Fruit fly (Drosophila melanogaster) whole organism, pupa: ENCODE results near the gene CG4617.

Source experiments
- CG10348 ChIP-seq: fragments of 200-800 bp; sonication (Bioruptor generic); IDR thresholded peaks from 2 replicates; pipeline ENCODE4 v1.3.6; 2022; ENCODE audit warnings: missing biosample characterization, missing genetic modification characterization
- CG12605 ChIP-seq: fragments of 200-800 bp; sonication (Bioruptor generic); IDR thresholded peaks from 2 replicates; pipeline ENCODE4 v1.3.6; 2022; ENCODE audit warnings: missing biosample characterization, missing genetic modification characterization
- CG13204 ChIP-seq: fragments of 200-800 bp; sonication (Bioruptor generic); optimal IDR thresholded peaks from 2 replicates; lab custom pipeline; 2018; ENCODE audit warnings: missing biosample characterization, mild to moderate bottlenecking, missing genetic modification characterization, moderate library complexity
- CG14655 ChIP-seq: fragments of 200-800 bp; sonication (Bioruptor generic); optimal IDR thresholded peaks from 3 replicates; lab custom pipeline; 2017; ENCODE audit warnings: mild to moderate bottlenecking, missing biosample characterization, missing genetic modification reagents, missing genetic modification characterization
- CG15710 ChIP-seq: fragments of 200-800 bp; sonication (Bioruptor generic); optimal IDR thresholded peaks from 2 replicates; lab custom pipeline; 2018; ENCODE audit warnings: missing biosample characterization, mild to moderate bottlenecking, missing genetic modification characterization, moderate library complexity
- CG17806 ChIP-seq: fragments of 200-800 bp; sonication (Bioruptor generic); optimal IDR thresholded peaks from 2 replicates; lab custom pipeline; 2018; ENCODE audit warnings: missing biosample characterization, mild to moderate bottlenecking, missing genetic modification characterization, moderate library complexity
- CG32121 ChIP-seq: fragments of 200-800 bp; sonication (Bioruptor generic); IDR thresholded peaks from 2 replicates; pipeline ENCODE4 v1.3.6; 2022; ENCODE audit warnings: missing biosample characterization, missing genetic modification characterization
- CG34367 ChIP-seq: fragments of 200-800 bp; sonication (Bioruptor generic); optimal IDR thresholded peaks from 2 replicates; lab custom pipeline; 2018; ENCODE audit warnings: missing biosample characterization, mild to moderate bottlenecking, missing genetic modification characterization
- CG4496 ChIP-seq: fragments of 200-800 bp; sonication (Bioruptor generic); IDR thresholded peaks from 3 replicates; pipeline ENCODE4 v1.3.6; 2022; ENCODE audit warnings: missing biosample characterization, missing genetic modification characterization
- CG8159 ChIP-seq: fragments of 200-800 bp; sonication (Bioruptor generic); optimal IDR thresholded peaks from 3 replicates; lab custom pipeline; 2018; ENCODE audit warnings: missing biosample characterization, mild to moderate bottlenecking, missing genetic modification characterization, moderate library complexity
- CG8301 ChIP-seq: fragments of 200-800 bp; sonication (Bioruptor generic); optimal IDR thresholded peaks from 2 replicates; lab custom pipeline; 2018; ENCODE audit warnings: missing biosample characterization, mild to moderate bottlenecking, missing genetic modification characterization
- CG9948 ChIP-seq: fragments of 200-800 bp; sonication (Bioruptor generic); optimal IDR thresholded peaks from 2 replicates; lab custom pipeline; 2018; ENCODE audit warnings: missing biosample characterization, mild to moderate bottlenecking, missing genetic modification characterization, moderate library complexity
- D1 ChIP-seq: fragments of 200-800 bp; sonication (Bioruptor generic); optimal IDR thresholded peaks from 2 replicates; lab custom pipeline; 2018; ENCODE audit warnings: missing biosample characterization, mild to moderate bottlenecking, missing genetic modification characterization, moderate library complexity
- EcR ChIP-seq: fragments of 200-800 bp; sonication (Bioruptor generic); optimal IDR thresholded peaks from 3 replicates; lab custom pipeline; 2019; ENCODE audit warnings: missing biosample characterization, missing genetic modification characterization, mild to moderate bottlenecking, moderate library complexity, missing genetic modification reagents
- Ets98B ChIP-seq: fragments of 200-800 bp; sonication (Bioruptor generic); IDR thresholded peaks from 2 replicates; pipeline ENCODE4 v1.3.6; 2022; ENCODE audit warnings: missing biosample characterization, missing genetic modification characterization
- Pif1A ChIP-seq: fragments of 200-800 bp; sonication (Bioruptor generic); optimal IDR thresholded peaks from 3 replicates; lab custom pipeline; 2016; ENCODE audit warnings: missing biosample characterization, missing genetic modification characterization
- Pif1B ChIP-seq: fragments of 200-800 bp; sonication (Bioruptor generic); optimal IDR thresholded peaks from 3 replicates; lab custom pipeline; 2016; ENCODE audit warnings: missing biosample characterization, missing genetic modification characterization
- Snoo ChIP-seq: fragments of 200-800 bp; sonication (Bioruptor generic); optimal IDR thresholded peaks from 3 replicates; lab custom pipeline; 2017; ENCODE audit warnings: missing biosample characterization, mild to moderate bottlenecking, missing genetic modification characterization, inconsistent platforms
- fd96Ca ChIP-seq: fragments of 200-800 bp; sonication (Bioruptor generic); IDR thresholded peaks from 3 replicates; pipeline ENCODE4 v1.3.6; 2022; ENCODE audit warnings: missing biosample characterization, missing genetic modification characterization
- gl ChIP-seq: fragments of 200-800 bp; sonication (Bioruptor generic); optimal IDR thresholded peaks from 2 replicates; lab custom pipeline; 2018; ENCODE audit warnings: missing biosample characterization, mild to moderate bottlenecking, missing genetic modification characterization
- rn ChIP-seq: fragments of 200-800 bp; sonication (Bioruptor generic); IDR thresholded peaks from 2 replicates; pipeline ENCODE4 v1.3.6; 2022; ENCODE audit warnings: missing biosample characterization, missing genetic modification characterization

The CG4617 gene

DNA sequence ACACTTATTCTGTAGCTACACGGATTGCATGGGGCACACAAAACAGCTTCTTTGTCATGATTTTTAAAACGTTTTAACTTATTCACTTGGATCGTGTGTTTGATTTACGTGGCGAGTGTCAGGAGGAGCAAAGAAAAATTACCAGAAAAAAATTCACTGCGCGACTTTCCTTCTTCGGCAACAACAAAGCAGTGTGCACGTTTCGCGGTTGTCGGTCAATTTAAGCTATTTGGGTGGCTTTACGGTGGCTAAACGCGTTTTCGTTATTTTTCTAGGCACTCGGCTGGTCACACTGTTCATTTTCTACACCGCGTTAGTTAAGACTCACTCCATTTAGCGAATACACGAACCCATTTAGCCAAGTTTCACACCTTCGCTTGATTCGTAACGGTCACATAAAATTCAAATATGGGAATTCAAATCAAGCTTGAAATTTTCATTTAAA is 6.4 kb downstream of the CG4617 start, which contains the start of gene Sxl:
TSS of gene Sxl (minus strand) at position 195 of the 445 bp plus-strand sequence.
- TF ChIP-seq EcR (GFP tag; lab: Kevin White, UChicago) = peak; percentile 23
- peak; percentile 4; the same call in 1 of the 2 replicates for TF ChIP-seq Ets98B (GFP tag; lab: Robert Waterston, UW)
- TF ChIP-seq CG8301 (tag; lab: Kevin White, UChicago) = no peak

DNA sequence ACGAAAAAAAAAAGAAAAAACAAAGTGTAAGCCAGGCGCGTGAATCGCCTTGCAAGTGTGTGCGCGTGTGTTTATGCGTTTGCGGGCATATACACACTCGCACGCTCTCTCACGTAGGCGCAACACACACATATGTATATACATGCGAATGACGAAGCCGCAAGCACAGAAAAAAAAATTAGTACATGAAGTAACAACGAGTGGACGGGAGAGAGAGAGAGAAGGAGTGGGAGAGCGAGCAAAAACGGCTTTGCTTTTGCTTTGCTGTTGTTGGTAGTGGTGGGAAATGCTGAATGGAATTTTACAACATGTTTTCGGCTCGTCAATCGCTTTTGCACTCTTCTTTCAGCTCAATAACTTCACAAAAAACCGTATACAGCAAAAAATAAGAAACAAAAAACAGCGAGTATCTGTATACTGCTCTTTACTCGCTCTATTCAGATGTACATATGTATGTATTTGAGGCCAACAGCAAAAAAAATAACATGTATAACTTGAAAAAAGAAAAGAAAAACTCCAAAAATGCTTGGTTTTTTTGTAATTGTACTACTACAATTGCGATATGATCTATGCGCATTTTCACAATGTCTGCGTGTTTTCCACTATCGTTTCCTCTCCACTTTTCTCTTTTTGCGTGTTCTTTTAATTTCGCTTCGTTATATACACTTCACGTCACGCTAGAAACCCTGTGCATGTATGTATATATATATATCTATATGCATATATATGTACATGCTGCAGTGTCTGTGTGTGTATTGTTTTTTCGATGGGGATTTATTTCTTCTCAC is 7.0 kb downstream of the CG4617 start:
- no peak for TF ChIP-seq D1 (tag; lab: Kevin White, UChicago)
- TF ChIP-seq CG9948 = peak; percentile 19
- peak; percentile 24 for TF ChIP-seq CG8301 (tag; lab: Kevin White, UChicago)
- TF ChIP-seq CG32121 (GFP tag; lab: Robert Waterston, UW) = peak; percentile 9; the same call in 1 of the 2 replicates
- TF ChIP-seq EcR (GFP tag; lab: Kevin White, UChicago) = no peak
- peak; percentile 48 for TF ChIP-seq CG8159
- peak; percentile 6 for TF ChIP-seq CG17806 (tag; lab: Kevin White, UChicago)
- peak; percentile 24 for TF ChIP-seq CG13204 (GFP tag; lab: Kevin White, UChicago)
- TF ChIP-seq CG15710 (tag; lab: Kevin White, UChicago) = peak; percentile 22
- TF ChIP-seq rn (GFP tag; lab: Robert Waterston, UW) = no peak; the same call in 1 of the 2 replicates
- TF ChIP-seq CG12605 (GFP tag; lab: Robert Waterston, UW) = peak; percentile 69
- TF ChIP-seq CG14655 = peak; percentile 63
- peak; percentile 30 for TF ChIP-seq gl
- TF ChIP-seq Pif1A (GFP tag; lab: Kevin White, UChicago) = peak; percentile 36
- TF ChIP-seq Ets98B (GFP tag; lab: Robert Waterston, UW) = peak; percentile 8; the same call in 1 of the 2 replicates
- TF ChIP-seq Pif1B = peak; percentile 24
- no peak for TF ChIP-seq CG10348 (GFP tag; lab: Robert Waterston, UW)
- peak; percentile 57 for TF ChIP-seq fd96Ca (GFP tag; lab: Robert Waterston, UW)
- no peak for TF ChIP-seq Snoo (tag; lab: Kevin White, UChicago)
- peak; percentile 75; the same call in 2 of the 3 replicates for TF ChIP-seq CG4496 (GFP tag; lab: Robert Waterston, UW)
- TF ChIP-seq CG34367 (tag; lab: Kevin White, UChicago) = peak; percentile 49

DNA sequence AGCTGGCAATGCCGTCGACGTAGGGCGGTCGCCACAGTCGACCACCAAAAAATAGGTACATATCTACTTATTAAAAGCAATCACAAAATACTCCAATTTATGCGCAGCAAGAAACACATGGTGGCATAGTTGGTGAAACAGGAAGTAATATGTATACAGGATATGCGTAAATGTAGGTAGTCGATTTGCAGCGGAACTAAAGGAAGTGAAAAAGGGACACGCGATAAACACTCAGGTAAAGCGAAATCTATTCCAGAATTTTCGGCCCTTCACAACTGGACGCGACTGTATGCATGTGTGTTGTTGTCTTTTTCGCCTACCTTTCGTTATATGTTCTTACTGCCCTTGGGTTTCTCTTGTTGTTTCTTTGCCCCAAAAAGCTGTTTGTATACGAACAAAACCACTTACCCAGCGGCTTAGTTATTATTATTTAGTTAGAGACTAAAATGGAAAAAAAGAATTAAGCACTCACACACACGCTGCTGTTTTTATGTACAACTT is 7.7 kb downstream of the CG4617 start:
- TF ChIP-seq CG17806 (tag; lab: Kevin White, UChicago) (peak; percentile 71), CG13204 (GFP tag; lab: Kevin White, UChicago) (peak; percentile 29), CG15710 (tag; lab: Kevin White, UChicago) (peak; percentile 81), CG9948 (peak; percentile 77), Pif1A (GFP tag; lab: Kevin White, UChicago) (peak; percentile 66), CG4496 (GFP tag; lab: Robert Waterston, UW) (peak; percentile 46; the same call in 2 of the 3 replicates), EcR (GFP tag; lab: Kevin White, UChicago) (no peak), fd96Ca (GFP tag; lab: Robert Waterston, UW) (peak; percentile 43; the same call in 1 of the 3 replicates), Ets98B (GFP tag; lab: Robert Waterston, UW) (no peak), CG34367 (tag; lab: Kevin White, UChicago) (peak; percentile 69), Pif1B (no peak), gl (peak; percentile 55), CG12605 (GFP tag; lab: Robert Waterston, UW) (no peak), Snoo (tag; lab: Kevin White, UChicago) (peak; percentile 74), D1 (tag; lab: Kevin White, UChicago) (no peak), CG32121 (GFP tag; lab: Robert Waterston, UW) (0 out of 2 replicates have a peak, but pooled peaks have one; percentile 21), CG8301 (tag; lab: Kevin White, UChicago) (peak; percentile 67), CG14655 (peak; percentile 71), CG8159 (peak; percentile 85), rn (GFP tag; lab: Robert Waterston, UW) (peak; percentile 57; the same call in 1 of the 2 replicates), CG10348 (GFP tag; lab: Robert Waterston, UW) (no peak)

DNA sequence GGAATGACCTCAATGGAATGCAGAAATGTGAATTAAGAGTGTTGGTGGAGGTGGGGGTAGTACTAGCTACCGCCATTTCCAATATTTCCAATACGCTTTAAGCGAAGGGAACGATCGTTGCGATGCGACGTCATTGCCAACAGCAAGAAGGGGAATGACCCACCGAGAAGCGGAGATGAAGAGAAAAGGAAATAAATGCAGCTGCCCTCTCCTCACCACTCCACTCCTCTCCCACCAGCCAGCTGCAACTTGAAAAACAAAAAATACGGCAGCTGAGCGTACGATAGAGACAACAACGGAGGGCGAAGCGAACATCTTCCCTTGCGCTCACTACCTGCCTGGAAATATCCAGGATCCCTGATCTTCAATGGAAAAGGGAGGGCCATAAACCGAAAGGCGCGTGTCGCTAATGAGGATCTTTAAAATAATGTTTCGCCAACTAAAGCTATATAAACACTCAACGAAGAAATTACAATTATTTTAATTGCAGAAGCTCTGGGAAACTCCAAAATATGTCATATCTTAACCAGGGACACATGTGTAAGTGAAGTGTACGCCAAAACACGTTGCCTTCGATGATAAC is 8.3 kb downstream of the CG4617 start:
- TF ChIP-seq CG12605 (GFP tag; lab: Robert Waterston, UW) = 0 out of 2 replicates have a peak, but pooled peaks have one; percentile 4
- no peak for TF ChIP-seq CG4496 (GFP tag; lab: Robert Waterston, UW)
- TF ChIP-seq EcR (GFP tag; lab: Kevin White, UChicago) = peak; percentile 96

DNA sequence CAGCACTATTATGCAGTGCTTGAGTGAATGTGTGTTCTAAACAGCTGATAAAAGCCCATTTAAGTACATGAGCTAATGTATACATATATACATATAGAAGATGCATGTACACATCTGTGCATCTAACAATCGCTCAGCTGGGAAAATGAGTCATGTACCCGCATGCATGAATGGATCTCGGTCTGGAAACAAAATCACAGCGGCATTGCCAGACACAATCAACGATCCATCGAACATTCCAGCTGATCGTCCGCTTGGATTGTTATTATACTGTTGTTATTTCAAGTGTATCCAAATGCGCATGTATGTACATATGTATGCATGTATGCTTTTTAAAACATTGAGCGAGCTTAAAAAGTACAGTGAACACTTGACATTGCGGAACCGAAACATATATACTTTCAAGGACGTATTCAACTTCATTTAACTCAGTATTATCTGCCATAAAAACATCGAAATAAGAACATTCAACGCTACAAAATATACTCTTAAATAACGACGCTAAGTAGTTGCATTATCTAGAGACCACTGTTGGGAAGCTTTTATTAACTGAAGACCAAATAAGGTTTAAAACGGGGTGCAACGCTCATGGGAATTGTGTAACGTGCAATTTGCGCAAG is 8.9 kb downstream of the CG4617 start:
- peak; percentile 68 for TF ChIP-seq Pif1B
- TF ChIP-seq CG17806 (tag; lab: Kevin White, UChicago) = peak; percentile 77
- TF ChIP-seq gl = peak; percentile 19
- TF ChIP-seq CG15710 (tag; lab: Kevin White, UChicago) = peak; percentile 78
- TF ChIP-seq fd96Ca (GFP tag; lab: Robert Waterston, UW) = peak; percentile 84
- peak; percentile 87 for TF ChIP-seq Ets98B (GFP tag; lab: Robert Waterston, UW)
- peak; percentile 71 for TF ChIP-seq CG14655
- 0 out of 2 replicates have a peak, but pooled peaks have one; percentile 31 for TF ChIP-seq CG10348 (GFP tag; lab: Robert Waterston, UW)
- TF ChIP-seq D1 (tag; lab: Kevin White, UChicago) = no peak
- TF ChIP-seq EcR (GFP tag; lab: Kevin White, UChicago) = no peak
- peak; percentile 70 for TF ChIP-seq CG12605 (GFP tag; lab: Robert Waterston, UW)
- peak; percentile 69 for TF ChIP-seq CG8301 (tag; lab: Kevin White, UChicago)
- TF ChIP-seq CG9948 = peak; percentile 67
- TF ChIP-seq CG4496 (GFP tag; lab: Robert Waterston, UW) = peak; percentile 90
- TF ChIP-seq CG8159 = peak; percentile 77
- TF ChIP-seq CG34367 (tag; lab: Kevin White, UChicago) = peak; percentile 58
- peak; percentile 77 for TF ChIP-seq Pif1A (GFP tag; lab: Kevin White, UChicago)
- peak; percentile 84 for TF ChIP-seq Snoo (tag; lab: Kevin White, UChicago)
- TF ChIP-seq CG13204 (GFP tag; lab: Kevin White, UChicago) = peak; percentile 19
- TF ChIP-seq rn (GFP tag; lab: Robert Waterston, UW) = 0 out of 2 replicates have a peak, but pooled peaks have one; percentile 31
- peak; percentile 83; the same call in 1 of the 2 replicates for TF ChIP-seq CG32121 (GFP tag; lab: Robert Waterston, UW)
